Fruit fly (Drosophila melanogaster): Measurements from ENCODE around the gene CG32409.

CG32409 gene

dm6 chr3L:5869614-5870204 is 29.6 kb upstream of the CG32409 start (continued):
- TF ChIP-seq gsb (GFP tag; IDR thresholded peaks at IDR 0.05) = peak; percentile 58
- TF ChIP-seq TFAM (GFP tag; optimal IDR thresholded peaks at IDR 0.05) = peak; percentile 21
- TF ChIP-seq luna (GFP tag; optimal IDR thresholded peaks at IDR 0.05) = no peak
- peak in 1 of 2 experiments; percentile 34 for TF ChIP-seq Eip74EF (GFP tag; optimal IDR thresholded peaks at IDR 0.05)
- peak; percentile 54 for TF ChIP-seq pnt (GFP tag; optimal IDR thresholded peaks at IDR 0.05)
- TF ChIP-seq otp (GFP tag; IDR thresholded peaks at IDR 0.05) = peak; percentile 76; the same call in 2 of the 3 replicates
- peak; percentile 44 for TF ChIP-seq pho (GFP tag; optimal IDR thresholded peaks at IDR 0.05)
- peak; percentile 63 for TF ChIP-seq CG1603 (tag; optimal IDR thresholded peaks at IDR 0.05)
- peak; percentile 67 for TF ChIP-seq az2 (GFP tag; optimal IDR thresholded peaks at IDR 0.05)
- TF ChIP-seq CG3847 (GFP tag; IDR thresholded peaks at IDR 0.05) = peak; percentile 72
- peak; percentile 67; the same call in 1 of the 4 replicates for TF ChIP-seq chinmo (GFP tag; IDR thresholded peaks at IDR 0.05; ENCODE audit: partially characterized antibody)
- TF ChIP-seq CG9727 (GFP tag; optimal IDR thresholded peaks at IDR 0.05) = no peak
- no peak for TF ChIP-seq Ravus (GFP tag; IDR thresholded peaks at IDR 0.05)
- no peak for TF ChIP-seq Doc2 (GFP tag; IDR thresholded peaks at IDR 0.05)
- TF ChIP-seq bcd (GFP tag; optimal IDR thresholded peaks at IDR 0.05) = peak; percentile 54
- TF ChIP-seq trem (tag; optimal IDR thresholded peaks at IDR 0.05) = peak; percentile 66
- 0 out of 2 replicates have a peak, but pooled peaks have one; percentile 20 for TF ChIP-seq Nf-YA (GFP tag; IDR thresholded peaks at IDR 0.05)
- TF ChIP-seq sisA (GFP tag; IDR thresholded peaks at IDR 0.05) = peak; percentile 83
- TF ChIP-seq CG12659 (GFP tag; optimal IDR thresholded peaks at IDR 0.05) = peak; percentile 47
- peak; percentile 41 for TF ChIP-seq CG16863 (GFP tag; optimal IDR thresholded peaks at IDR 0.05)
- no peak for TF ChIP-seq CG2889 (GFP tag; IDR thresholded peaks at IDR 0.05)
- TF ChIP-seq wek (GFP tag; optimal IDR thresholded peaks at IDR 0.05) = no peak
- TF ChIP-seq NC2β (GFP tag; optimal IDR thresholded peaks at IDR 0.05) = peak; percentile 60
- TF ChIP-seq CG2129 (GFP tag; IDR thresholded peaks at IDR 0.05; ENCODE audit: partially characterized antibody) = no peak
- no peak for TF ChIP-seq zen2 (GFP tag; IDR thresholded peaks at IDR 0.05; ENCODE audit: partially characterized antibody)
- peak; percentile 100 for TF ChIP-seq CTCF (GFP tag; optimal IDR thresholded peaks at IDR 0.05)
- peak; percentile 45 for TF ChIP-seq CG16815 (GFP tag; optimal IDR thresholded peaks at IDR 0.05)
- TF ChIP-seq Trl (optimal IDR thresholded peaks at IDR 0.05) = no peak
- peak; percentile 73 for TF ChIP-seq Trl (GFP tag; optimal IDR thresholded peaks at IDR 0.05)
- peak; percentile 86 for TF ChIP-seq CG17359 (tag; optimal IDR thresholded peaks at IDR 0.05)
- peak; percentile 86 for TF ChIP-seq Ets65A (GFP tag)
- peak; percentile 76 for TF ChIP-seq Gug (GFP tag; IDR thresholded peaks at IDR 0.05)
- peak; percentile 58 for TF ChIP-seq repo (GFP tag; optimal IDR thresholded peaks at IDR 0.05)
- TF ChIP-seq CG8089 (GFP tag; optimal IDR thresholded peaks at IDR 0.05) = no peak
- TF ChIP-seq CG12071 (GFP tag; optimal IDR thresholded peaks at IDR 0.05) = peak; percentile 33
- peak; percentile 81 for TF ChIP-seq CG11085 (GFP tag; IDR thresholded peaks at IDR 0.05)
- TF ChIP-seq da (GFP tag; optimal IDR thresholded peaks at IDR 0.05) = no peak
- peak; percentile 33 for TF ChIP-seq Abd-B (GFP tag; optimal IDR thresholded peaks at IDR 0.05)
- no peak for TF ChIP-seq CG11696 (GFP tag; IDR thresholded peaks at IDR 0.05)
- TF ChIP-seq CG17328 (GFP tag; IDR thresholded peaks at IDR 0.05) = peak; percentile 72
- peak; percentile 72 for TF ChIP-seq lab (GFP tag; optimal IDR thresholded peaks at IDR 0.05)
- TF ChIP-seq CG1792 (GFP tag; optimal IDR thresholded peaks at IDR 0.05) = peak; percentile 67
- peak; percentile 69 for TF ChIP-seq tgo (GFP tag; IDR thresholded peaks at IDR 0.05)
- peak; percentile 63 for TF ChIP-seq grau (tag; optimal IDR thresholded peaks at IDR 0.05)
- TF ChIP-seq pros (GFP tag; optimal IDR thresholded peaks at IDR 0.05) = no peak
- TF ChIP-seq nerfin-2 (GFP tag; IDR thresholded peaks at IDR 0.05; ENCODE audit: partially characterized antibody) = no peak
- peak; percentile 93 for TF ChIP-seq CG7987 (GFP tag; optimal IDR thresholded peaks at IDR 0.05)
- TF ChIP-seq so (GFP tag; IDR thresholded peaks at IDR 0.05) = peak; percentile 51; the same call in 1 of the 3 replicates
- no peak for TF ChIP-seq ash1 (GFP tag; optimal IDR thresholded peaks at IDR 0.05)
- TF ChIP-seq tll (GFP tag; optimal IDR thresholded peaks at IDR 0.05) = no peak
- TF ChIP-seq Oaz (GFP tag; IDR thresholded peaks at IDR 0.05) = 0 out of 2 replicates have a peak, but pooled peaks have one; percentile 13
